Fruit fly (Drosophila melanogaster): ENCODE measurements around the gene Bet3.

DNA sequence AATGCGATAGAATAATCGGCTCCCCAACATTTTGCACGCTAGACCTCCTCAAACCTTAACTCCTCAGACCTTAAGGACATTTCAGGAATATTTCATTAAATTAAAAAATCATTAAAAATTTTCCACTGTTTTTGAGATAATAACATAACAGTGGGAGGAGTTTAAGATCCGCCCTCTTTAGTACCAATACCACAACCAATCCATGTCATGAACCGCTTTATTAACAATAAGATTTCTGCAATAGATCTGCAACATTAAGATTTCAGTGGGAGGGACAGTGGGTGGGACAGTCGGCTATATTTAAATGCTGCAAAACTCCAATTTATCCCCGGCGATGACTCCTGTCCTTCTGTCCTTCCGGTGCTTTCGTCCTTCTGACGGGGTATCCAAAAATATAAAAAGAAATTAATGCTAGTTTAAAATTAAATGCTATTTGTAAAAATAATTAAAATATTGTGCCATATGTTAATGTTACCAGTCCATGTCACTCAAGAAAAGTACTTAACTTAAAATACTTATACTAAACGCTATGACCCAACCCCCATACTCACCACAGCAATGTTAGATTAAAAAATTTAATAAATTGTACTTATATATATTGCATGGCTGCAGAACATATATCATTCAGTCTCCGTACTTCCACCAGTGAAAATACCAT lies 687 bp upstream of the Bet3 start, which contains the start of gene Srg3:
- no peak for TF ChIP-seq CG8159 (tag; optimal IDR thresholded peaks at IDR 0.05)
- no peak for TF ChIP-seq CG9948 (tag; optimal IDR thresholded peaks at IDR 0.05)
- TF ChIP-seq CG13204 (GFP tag; optimal IDR thresholded peaks at IDR 0.05): no peak
- TF ChIP-seq CG8301 (tag; optimal IDR thresholded peaks at IDR 0.05): no peak
- TF ChIP-seq Pif1B (GFP tag; optimal IDR thresholded peaks at IDR 0.05): no peak
- TF ChIP-seq D1 (tag; optimal IDR thresholded peaks at IDR 0.05): no peak
- no peak for TF ChIP-seq Snoo (tag; optimal IDR thresholded peaks at IDR 0.05)
- no peak for TF ChIP-seq EcR (GFP tag; optimal IDR thresholded peaks at IDR 0.05)
- TF ChIP-seq CG4496 (GFP tag; IDR thresholded peaks at IDR 0.05): no peak
- TF ChIP-seq CG14655 (GFP tag; optimal IDR thresholded peaks at IDR 0.05): no peak
- no peak for TF ChIP-seq gl (tag; optimal IDR thresholded peaks at IDR 0.05)
- no peak for TF ChIP-seq rn (GFP tag; IDR thresholded peaks at IDR 0.05)

Measured in whole organism, pupa.